Worm (Caenorhabditis elegans) whole organism, late embryonic: ENCODE results near the gene AH9.1.

Experiments used
- C08G9.2 ChIP-seq: sonication (generic microtip); optimal IDR thresholded peaks from 2 replicates; lab custom pipeline; 2016; ENCODE audit warnings: mild to moderate bottlenecking, missing genetic modification characterization, moderate library complexity, missing compliant biosample characterization
- K02D7.2 ChIP-seq: sonication (generic microtip); optimal IDR thresholded peaks from 2 replicates; lab custom pipeline; 2017; ENCODE audit warnings: mild to moderate bottlenecking, missing genetic modification characterization, missing compliant biosample characterization
- Y22D7AL.16 ChIP-seq: sonication (generic microtip); optimal IDR thresholded peaks from 2 replicates; lab custom pipeline; 2016; ENCODE audit warnings: missing genetic modification characterization, missing compliant biosample characterization
- ahr-1 ChIP-seq: sonication (generic microtip); optimal IDR thresholded peaks from 2 replicates; lab custom pipeline; 2016; ENCODE audit warnings: missing genetic modification characterization, missing compliant biosample characterization
- ceh-19 ChIP-seq: fragments of 200-800 bp; sonication (Bioruptor generic); optimal IDR thresholded peaks from 2 replicates; lab custom pipeline; 2018; ENCODE audit warnings: mild to moderate bottlenecking, missing genetic modification characterization, missing compliant biosample characterization
- ceh-2 ChIP-seq: sonication (generic microtip); optimal IDR thresholded peaks from 2 replicates; lab custom pipeline; 2016; ENCODE audit warnings: missing genotype, missing genetic modification characterization, missing compliant biosample characterization
- ceh-22 ChIP-seq: sonication (generic microtip); optimal IDR thresholded peaks from 2 replicates; lab custom pipeline; 2017; ENCODE audit warnings: missing biosample characterization, missing genetic modification characterization
- ceh-30 ChIP-seq: fragments of 150-350 bp; optimal IDR thresholded peaks from 2 replicates; lab custom pipeline; 2014; ENCODE audit warnings: missing biosample characterization, missing genetic modification characterization
- ceh-31 ChIP-seq: sonication (generic microtip); optimal IDR thresholded peaks from 2 replicates; lab custom pipeline; 2016; ENCODE audit warnings: missing genetic modification characterization, missing compliant biosample characterization
- ceh-34 ChIP-seq: sonication (generic microtip); optimal IDR thresholded peaks from 2 replicates; lab custom pipeline; 2016; ENCODE audit warnings: mild to moderate bottlenecking, missing genetic modification characterization, missing compliant biosample characterization
- ceh-48 ChIP-seq: sonication (generic microtip); optimal IDR thresholded peaks from 2 replicates; lab custom pipeline; 2016; ENCODE audit warnings: missing genetic modification characterization, inconsistent platforms, missing compliant biosample characterization
- ceh-9 ChIP-seq: sonication (generic microtip); optimal IDR thresholded peaks from 2 replicates; lab custom pipeline; 2016; ENCODE audit warnings: mild to moderate bottlenecking, missing genetic modification characterization, inconsistent platforms, missing compliant biosample characterization
- dmd-4 ChIP-seq: sonication (generic microtip); optimal IDR thresholded peaks from 2 replicates; lab custom pipeline; 2016; ENCODE audit warnings: borderline replicate concordance, missing genetic modification characterization, missing compliant biosample characterization
- dve-1 ChIP-seq: sonication (generic microtip); optimal IDR thresholded peaks from 2 replicates; lab custom pipeline; 2017; ENCODE audit warnings: antibody characterized with exemption, mild to moderate bottlenecking, missing genetic modification characterization, missing compliant biosample characterization
- elt-2 ChIP-seq: sonication (generic microtip); optimal IDR thresholded peaks from 2 replicates; lab custom pipeline; 2016; ENCODE audit warnings: missing genetic modification reagents, missing genetic modification characterization, missing compliant biosample characterization
- elt-4 ChIP-seq: sonication (generic microtip); optimal IDR thresholded peaks from 2 replicates; lab custom pipeline; 2016; ENCODE audit warnings: missing genetic modification characterization, missing compliant biosample characterization
- ets-4 ChIP-seq: sonication (generic microtip); optimal IDR thresholded peaks from 2 replicates; lab custom pipeline; 2016; ENCODE audit warnings: missing genetic modification characterization, missing compliant biosample characterization
- eyg-1 ChIP-seq: sonication (generic microtip); optimal IDR thresholded peaks from 2 replicates; lab custom pipeline; 2016; ENCODE audit warnings: missing genotype, missing genetic modification characterization, missing compliant biosample characterization
- fax-1 ChIP-seq: sonication (generic microtip); optimal IDR thresholded peaks from 2 replicates; lab custom pipeline; 2016; ENCODE audit warnings: missing genotype, missing genetic modification characterization, missing compliant biosample characterization
- fkh-10 ChIP-seq: fragments of 150-350 bp; optimal IDR thresholded peaks from 2 replicates; lab custom pipeline; 2014; ENCODE audit warnings: missing biosample characterization, missing genetic modification reagents, missing genetic modification characterization
- hlh-13 ChIP-seq: fragments of 200-800 bp; sonication (Bioruptor generic); optimal IDR thresholded peaks from 2 replicates; lab custom pipeline; 2018; ENCODE audit warnings: mild to moderate bottlenecking, missing genetic modification characterization, missing compliant biosample characterization
- hlh-30 ChIP-seq: sonication (generic microtip); optimal IDR thresholded peaks from 2 replicates; lab custom pipeline; 2017; ENCODE audit warnings: antibody characterized with exemption, missing genetic modification characterization, missing compliant biosample characterization; ENCODE audit not compliant: insufficient read depth
- hlh-8 ChIP-seq: sonication (generic microtip); optimal IDR thresholded peaks from 2 replicates; lab custom pipeline; 2016; ENCODE audit warnings: missing genotype, missing genetic modification characterization, missing compliant biosample characterization
- lin-11 ChIP-seq: fragments of 200-800 bp; sonication (Bioruptor generic); optimal IDR thresholded peaks from 2 replicates; lab custom pipeline; 2018; ENCODE audit warnings: mild to moderate bottlenecking, missing genetic modification characterization, missing compliant biosample characterization
- madf-2 ChIP-seq: sonication (generic microtip); optimal IDR thresholded peaks from 2 replicates; lab custom pipeline; 2017; ENCODE audit warnings: missing genetic modification characterization, missing compliant biosample characterization
- nhr-232 ChIP-seq: sonication (generic microtip); optimal IDR thresholded peaks from 2 replicates; lab custom pipeline; 2016; ENCODE audit warnings: missing genetic modification characterization, missing compliant biosample characterization
- odd-2 ChIP-seq: sonication (generic microtip); optimal IDR thresholded peaks from 2 replicates; lab custom pipeline; 2017; ENCODE audit warnings: antibody characterized with exemption, mild to moderate bottlenecking, missing genetic modification characterization, missing compliant biosample characterization
- pax-1 ChIP-seq: fragments of 150-350 bp; optimal IDR thresholded peaks from 2 replicates; lab custom pipeline; 2014; ENCODE audit warnings: missing biosample characterization, missing genetic modification characterization
- pha-2 ChIP-seq: sonication (generic microtip); optimal IDR thresholded peaks from 2 replicates; lab custom pipeline; 2017; ENCODE audit warnings: mild to moderate bottlenecking, missing genetic modification characterization, missing compliant biosample characterization
- pqm-1 ChIP-seq: sonication (generic microtip); optimal IDR thresholded peaks from 2 replicates; lab custom pipeline; 2016; ENCODE audit warnings: missing genetic modification characterization, missing compliant biosample characterization
- rnt-1 ChIP-seq: sonication (generic microtip); optimal IDR thresholded peaks from 2 replicates; lab custom pipeline; 2016; ENCODE audit warnings: missing genetic modification characterization, missing compliant biosample characterization
- sox-2 ChIP-seq: fragments of 200-800 bp; sonication (Bioruptor generic); IDR thresholded peaks from 2 replicates; pipeline ENCODE4 v1.3.6; 2022; ENCODE audit warnings: missing genetic modification reagents, missing genetic modification characterization, missing compliant biosample characterization
- syd-9 ChIP-seq: sonication (generic microtip); optimal IDR thresholded peaks from 2 replicates; lab custom pipeline; 2016; ENCODE audit warnings: mild to moderate bottlenecking, missing genetic modification characterization, moderate library complexity, missing compliant biosample characterization
- tbx-7 ChIP-seq: sonication (generic microtip); optimal IDR thresholded peaks from 2 replicates; lab custom pipeline; 2016; ENCODE audit warnings: missing genotype, missing genetic modification characterization, missing compliant biosample characterization
- unc-3 ChIP-seq, 2 experiments: fragments of 200-800 bp in 1 of 2; sonication (Bioruptor generic) in 1 of 2; sonication (generic microtip) in 1 of 2; conservative IDR thresholded peaks in 1 of 2; optimal IDR thresholded peaks in 1 of 2; 2 replicates each; pipeline versions ENCODE4 v1.3.6 to Lab custom; 2016 to 2022; ENCODE audit warnings: missing compliant biosample characterization in 2 of 2, missing genetic modification characterization in 2 of 2, missing genetic modification reagents in 1 of 2
- unc-42 ChIP-seq: sonication (generic microtip); optimal IDR thresholded peaks from 2 replicates; lab custom pipeline; 2016; ENCODE audit warnings: missing genotype, missing genetic modification characterization, missing compliant biosample characterization
- zip-5 ChIP-seq: sonication (generic microtip); optimal IDR thresholded peaks from 2 replicates; lab custom pipeline; 2016; ENCODE audit warnings: missing genetic modification characterization, missing compliant biosample characterization

AH9.1 gene

DNA sequence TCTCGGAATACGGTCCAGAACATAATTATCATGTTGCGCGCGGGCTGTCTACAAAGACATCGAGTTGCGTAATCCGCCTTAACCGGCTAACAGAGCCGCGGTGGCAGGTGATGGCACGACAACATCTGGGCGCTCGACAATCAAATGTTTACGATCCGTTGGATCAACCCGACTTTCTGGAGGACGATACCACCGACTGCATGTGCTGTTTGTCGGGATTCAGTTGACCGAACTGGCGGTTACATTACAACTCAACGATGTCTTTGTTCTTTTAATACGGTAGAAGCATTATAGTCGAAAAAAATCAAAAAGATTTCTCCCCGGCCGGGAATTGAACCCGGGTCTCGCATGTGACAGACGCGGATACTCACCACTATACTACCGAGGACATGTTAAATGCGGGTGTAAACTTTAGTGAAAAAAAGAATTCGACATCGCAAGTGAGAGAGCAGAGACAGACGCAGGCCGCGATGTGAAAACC lies 19.9 kb downstream of the AH9.1 start (continued):
- TF ChIP-seq lin-11 (peak; percentile 68), pax-1 (tag; lab: Kevin White, UChicago) (no peak), unc-42 (tag; lab: Kevin White, UChicago) (peak; percentile 54), zip-5 (tag; lab: Kevin White, UChicago) (peak; percentile 57), fkh-10 (GFP tag; lab: Kevin White, UChicago) (no peak), C08G9.2 (peak; percentile 78), ceh-31 (tag; lab: Kevin White, UChicago) (peak; percentile 75), ceh-22 (no peak), unc-3 (GFP tag; conservative IDR thresholded peaks at IDR 0.05; lab: Robert Waterston, UW) (peak; percentile 76), unc-3 (tag; optimal IDR thresholded peaks at IDR 0.05; lab: Kevin White, UChicago) (peak; percentile 66), ceh-30 (peak; percentile 18), hlh-8 (tag; lab: Kevin White, UChicago) (peak; percentile 9), elt-4 (no peak), dmd-4 (tag; lab: Kevin White, UChicago) (peak; percentile 58), nhr-232 (peak; percentile 65), pha-2 (peak; percentile 75), tbx-7 (tag; lab: Kevin White, UChicago) (peak; percentile 36), sox-2 (GFP tag; lab: Robert Waterston, UW) (peak; percentile 63), pqm-1 (tag; lab: Kevin White, UChicago) (no peak), dve-1 (tag; lab: Kevin White, UChicago) (peak; percentile 75), hlh-13 (peak; percentile 60), rnt-1 (tag; lab: Kevin White, UChicago) (peak; percentile 50), ceh-2 (tag; lab: Kevin White, UChicago) (peak; percentile 60), Y22D7AL.16 (tag; lab: Kevin White, UChicago) (peak; percentile 71), eyg-1 (tag; lab: Kevin White, UChicago) (no peak), odd-2 (tag; lab: Kevin White, UChicago) (peak; percentile 52), ets-4 (tag; lab: Kevin White, UChicago) (no peak), ahr-1 (peak; percentile 78)

DNA sequence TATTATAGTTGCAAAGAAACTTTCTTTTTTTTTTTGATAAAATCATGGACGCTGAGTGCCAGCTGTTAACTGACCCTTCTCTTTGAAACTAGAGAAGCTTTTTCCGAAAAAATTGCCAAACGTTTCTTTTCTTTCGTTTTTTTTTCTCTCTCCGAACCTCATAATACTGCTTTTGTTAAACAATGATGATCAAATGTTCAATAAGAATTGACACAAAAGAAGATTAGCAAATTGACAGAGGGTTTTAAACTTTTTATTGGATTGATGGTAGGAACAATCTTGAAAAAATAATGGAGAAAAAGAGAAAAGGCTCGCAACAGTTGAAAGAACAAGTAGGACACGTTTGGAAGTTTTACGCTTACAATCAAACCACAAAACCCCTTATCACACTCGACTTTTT lies 26.0 kb downstream of the AH9.1 start, which contains the start of gene hex-1:
Gene hex-1 (plus strand): TSS at position 301 of the 400 bp plus-strand sequence.
- TF ChIP-seq ets-4 (tag; lab: Kevin White, UChicago) (no peak), ceh-34 (tag; lab: Kevin White, UChicago) (no peak), hlh-30 (tag; lab: Kevin White, UChicago) (no peak), ceh-48 (tag; lab: Kevin White, UChicago) (no peak), fax-1 (tag; lab: Kevin White, UChicago) (no peak), C08G9.2 (no peak), nhr-232 (no peak), ceh-9 (no peak), ahr-1 (no peak), syd-9 (tag; lab: Kevin White, UChicago) (no peak), madf-2 (tag; lab: Kevin White, UChicago) (no peak)
- TF ChIP-seq, all 69 proteins: peak for 0

DNA sequence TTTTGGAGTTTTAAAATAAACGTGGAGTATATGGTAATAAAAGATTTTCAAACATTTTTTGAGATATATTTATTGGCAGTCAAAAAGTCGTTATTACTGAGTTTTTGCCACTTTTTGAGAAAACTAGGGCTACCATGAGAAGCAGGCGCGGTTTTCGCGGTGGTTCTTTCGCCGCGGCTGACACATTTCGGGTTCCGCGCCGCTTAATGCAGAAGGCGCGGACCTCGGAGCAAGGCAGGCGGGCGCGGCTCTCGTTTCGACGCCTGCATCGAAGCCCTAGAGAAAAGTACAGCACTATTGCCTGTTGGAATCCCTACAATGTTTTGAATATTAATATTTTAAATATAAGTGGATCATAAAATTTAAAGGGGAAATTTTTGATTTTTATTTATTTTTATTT lies 27.4 kb downstream of the AH9.1 start:
- TF ChIP-seq K02D7.2 (no peak), C08G9.2 (no peak), syd-9 (tag; lab: Kevin White, UChicago) (no peak), sox-2 (GFP tag; lab: Robert Waterston, UW) (no peak), ceh-2 (tag; lab: Kevin White, UChicago) (no peak), fkh-10 (GFP tag; lab: Kevin White, UChicago) (no peak)

DNA sequence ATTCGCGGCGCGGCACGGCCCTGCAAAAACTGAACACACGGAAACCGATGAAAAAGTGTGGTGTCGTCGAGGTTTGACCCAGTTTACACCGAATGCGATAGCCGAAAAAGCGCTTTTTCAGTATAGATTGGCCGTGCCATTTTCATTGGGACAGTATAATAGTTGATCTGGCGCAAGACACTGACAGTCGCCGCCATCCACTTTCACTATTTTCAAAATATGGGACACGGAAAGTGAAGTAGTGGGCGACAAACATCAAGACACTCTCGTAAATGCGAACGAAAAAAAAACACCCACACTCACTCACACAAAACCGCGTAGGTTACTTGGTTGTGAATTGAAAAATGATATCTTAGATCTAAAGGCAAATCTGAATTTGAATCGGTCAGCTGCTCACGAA lies 27.8 kb downstream of the AH9.1 start:
- TF ChIP-seq rnt-1 (tag; lab: Kevin White, UChicago): no peak
- no peak for TF ChIP-seq hlh-8 (tag; lab: Kevin White, UChicago)
- no peak for TF ChIP-seq Y22D7AL.16 (tag; lab: Kevin White, UChicago)
- TF ChIP-seq syd-9 (tag; lab: Kevin White, UChicago): no peak
- TF ChIP-seq elt-2 (tag; lab: Kevin White, UChicago): no peak
- TF ChIP-seq ceh-19 (GFP tag; lab: Kevin White, UChicago): no peak
- TF ChIP-seq eyg-1 (tag; lab: Kevin White, UChicago): no peak
- TF ChIP-seq fkh-10 (GFP tag; lab: Kevin White, UChicago): no peak
- TF ChIP-seq fax-1 (tag; lab: Kevin White, UChicago): no peak
